Worm (Caenorhabditis elegans) whole organism, midembryonic: ENCODE results near the gene C45G9.6.

Experiments used
- T22C8.4 ChIP-seq: fragments of 200-800 bp; sonication (Bioruptor generic); IDR thresholded peaks from 2 replicates; pipeline ENCODE4 v1.3.6; 2022; ENCODE audit warnings: missing genetic modification characterization, missing compliant biosample characterization
- cog-1 ChIP-seq: sonication (generic microtip); optimal IDR thresholded peaks from 2 replicates; lab custom pipeline; 2016; ENCODE audit warnings: missing genetic modification characterization, missing compliant biosample characterization
- flt-1 ChIP-seq: fragments of 200-800 bp; sonication (Bioruptor generic); IDR thresholded peaks from 2 replicates; pipeline ENCODE4 v1.3.6; 2022; ENCODE audit warnings: missing genetic modification characterization, missing compliant biosample characterization
- ref-1 ChIP-seq: fragments of 200-800 bp; sonication (Bioruptor generic); conservative IDR thresholded peaks from 2 replicates; pipeline ENCODE4 v1.3.6; 2022; ENCODE audit warnings: missing genetic modification reagents, missing genetic modification characterization, missing compliant biosample characterization
- tab-1 ChIP-seq: fragments of 200-800 bp; sonication (Bioruptor generic); IDR thresholded peaks from 2 replicates; pipeline ENCODE4 v1.3.6; 2022; ENCODE audit warnings: missing genetic modification characterization, missing compliant biosample characterization
- ztf-29 ChIP-seq: fragments of 200-800 bp; sonication (Bioruptor generic); IDR thresholded peaks from 2 replicates; pipeline ENCODE4 v1.3.6; 2022; ENCODE audit warnings: missing genetic modification reagents, missing genetic modification characterization, missing compliant biosample characterization

DNA sequence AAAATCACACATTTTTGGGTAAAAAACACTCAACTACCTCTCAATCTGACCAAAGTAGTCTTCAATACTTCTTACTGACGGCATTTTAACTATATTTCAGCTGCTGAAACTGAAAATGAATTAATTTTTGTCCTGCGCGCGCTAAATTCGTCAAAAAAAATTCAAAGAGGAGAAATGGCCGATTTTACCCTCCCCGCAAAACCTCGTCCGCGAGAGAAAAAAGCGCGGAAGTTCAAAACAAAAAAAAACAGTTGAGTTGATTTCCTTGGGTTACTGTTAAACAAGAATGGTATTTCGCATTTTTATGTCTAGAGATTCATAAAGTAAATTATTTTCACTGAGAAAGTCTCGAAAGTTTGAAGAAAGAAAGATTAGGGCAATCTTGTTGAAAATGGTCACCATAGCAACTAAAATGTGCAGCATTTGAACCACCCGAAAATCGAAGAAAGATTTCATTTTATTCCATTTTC lies 49.4 kb upstream of the C45G9.6 start, which contains the start of the genes C27F2.10 and wdr-60:
- no peak for TF ChIP-seq ref-1 (GFP tag; lab: Robert Waterston, UW)
- TF ChIP-seq ztf-29 (GFP tag; lab: Robert Waterston, UW) = no peak
- no peak for TF ChIP-seq T22C8.4 (GFP tag; lab: Robert Waterston, UW)
- no peak for TF ChIP-seq cog-1 (tag; lab: Kevin White, UChicago)
- TF ChIP-seq tab-1 = no peak
- 0 out of 2 replicates have a peak, but pooled peaks have one; percentile 42 for TF ChIP-seq flt-1
